Fruit fly (Drosophila melanogaster) whole organism, prepupa: ENCODE data around the gene CG42342.

ENCODE experiments used
- CG10631 ChIP-seq: fragments of 200-800 bp; sonication (Bioruptor generic); optimal IDR thresholded peaks from 2 replicates; lab custom pipeline; 2016; ENCODE audit warnings: missing biosample characterization, missing genetic modification characterization
- CG11762 ChIP-seq: fragments of 200-800 bp; sonication (Bioruptor generic); optimal IDR thresholded peaks from 3 replicates; lab custom pipeline; 2016; ENCODE audit warnings: missing biosample characterization, missing genetic modification characterization; ENCODE audit not compliant: insufficient read depth
- CG11902 ChIP-seq: fragments of 200-800 bp; sonication (Bioruptor generic); optimal IDR thresholded peaks from 3 replicates; lab custom pipeline; 2016; ENCODE audit warnings: missing biosample characterization, missing genetic modification characterization
- CG15336 ChIP-seq: fragments of 200-800 bp; sonication (Bioruptor generic); IDR thresholded peaks from 2 replicates; pipeline ENCODE4 v1.3.6; 2022; ENCODE audit warnings: missing biosample characterization, missing genetic modification characterization
- CG1621 ChIP-seq: fragments of 200-800 bp; sonication (Bioruptor generic); optimal IDR thresholded peaks from 3 replicates; lab custom pipeline; 2018; ENCODE audit warnings: missing biosample characterization, mild to moderate bottlenecking, missing genetic modification characterization
- CG31627 ChIP-seq: fragments of 200-800 bp; sonication (Bioruptor generic); optimal IDR thresholded peaks from 3 replicates; lab custom pipeline; 2016; ENCODE audit warnings: missing biosample characterization, missing genetic modification characterization
- CG34406 ChIP-seq: fragments of 200-800 bp; sonication (Bioruptor generic); optimal IDR thresholded peaks from 3 replicates; lab custom pipeline; 2016; ENCODE audit warnings: missing biosample characterization, missing genetic modification characterization
- CG3919 ChIP-seq: fragments of 200-800 bp; sonication (Bioruptor generic); optimal IDR thresholded peaks from 3 replicates; lab custom pipeline; 2016; ENCODE audit warnings: missing biosample characterization, missing genetic modification characterization
- CG6163 ChIP-seq: fragments of 200-800 bp; sonication (Bioruptor generic); IDR thresholded peaks from 3 replicates; pipeline ENCODE4 v1.3.6; 2022; ENCODE audit warnings: missing biosample characterization, missing genetic modification characterization
- CG6276 ChIP-seq: fragments of 200-800 bp; sonication (Bioruptor generic); optimal IDR thresholded peaks from 2 replicates; lab custom pipeline; 2017; ENCODE audit warnings: missing biosample characterization, mild to moderate bottlenecking, missing genetic modification characterization
- CG6792 ChIP-seq: fragments of 200-800 bp; sonication (Bioruptor generic); optimal IDR thresholded peaks from 3 replicates; lab custom pipeline; 2016; ENCODE audit warnings: missing biosample characterization, missing genetic modification characterization
- CG8119 ChIP-seq: fragments of 200-800 bp; sonication (Bioruptor generic); IDR thresholded peaks from 3 replicates; pipeline ENCODE4 v1.3.6; 2022; ENCODE audit warnings: missing biosample characterization, missing genetic modification characterization
- CG8632 ChIP-seq: fragments of 200-800 bp; sonication (Bioruptor generic); optimal IDR thresholded peaks from 3 replicates; lab custom pipeline; 2016; ENCODE audit warnings: missing biosample characterization, missing genetic modification characterization
- Eip75B ChIP-seq: fragments of 200-800 bp; sonication (Bioruptor generic); optimal IDR thresholded peaks from 3 replicates; lab custom pipeline; 2016; ENCODE audit warnings: missing biosample characterization, missing genetic modification characterization
- Eip78C ChIP-seq: fragments of 200-800 bp; sonication (Bioruptor generic); peaks from one replicate; lab custom pipeline; 2016; ENCODE audit warnings: missing biosample characterization, missing genetic modification characterization
- Ets21C ChIP-seq: fragments of 200-800 bp; sonication (Bioruptor generic); optimal IDR thresholded peaks from 3 replicates; lab custom pipeline; 2016; ENCODE audit warnings: missing biosample characterization, missing genetic modification characterization
- Ets96B ChIP-seq: fragments of 200-800 bp; optimal IDR thresholded peaks from 2 replicates; lab custom pipeline; 2019; ENCODE audit warnings: missing biosample characterization, mild to moderate bottlenecking, missing genetic modification characterization, moderate library complexity
- Hr4 ChIP-seq: fragments of 200-800 bp; sonication (Bioruptor generic); optimal IDR thresholded peaks from 3 replicates; lab custom pipeline; 2016; ENCODE audit warnings: missing biosample characterization, missing genetic modification characterization
- Lpt ChIP-seq: fragments of 200-800 bp; sonication (Bioruptor generic); optimal IDR thresholded peaks from 3 replicates; lab custom pipeline; 2016; ENCODE audit warnings: missing biosample characterization, missing genetic modification characterization
- OdsH ChIP-seq: fragments of 200-800 bp; sonication (Bioruptor generic); optimal IDR thresholded peaks from 3 replicates; lab custom pipeline; 2016; ENCODE audit warnings: missing biosample characterization, missing genetic modification characterization
- Smox ChIP-seq: fragments of 200-800 bp; sonication (Bioruptor generic); optimal IDR thresholded peaks from 3 replicates; lab custom pipeline; 2016; ENCODE audit warnings: missing biosample characterization, missing genetic modification characterization
- Sox102F ChIP-seq: fragments of 200-800 bp; sonication (Bioruptor generic); optimal IDR thresholded peaks from 2 replicates; lab custom pipeline; 2016; ENCODE audit warnings: missing biosample characterization, mild to moderate bottlenecking, missing genetic modification characterization
- Sox14 ChIP-seq: fragments of 200-800 bp; sonication (Bioruptor generic); optimal IDR thresholded peaks from 3 replicates; lab custom pipeline; 2016; ENCODE audit warnings: missing biosample characterization, missing genetic modification characterization
- achi ChIP-seq: fragments of 200-800 bp; sonication (Bioruptor generic); optimal IDR thresholded peaks from 3 replicates; lab custom pipeline; 2016; ENCODE audit warnings: missing biosample characterization, missing genetic modification characterization
- acj6 ChIP-seq: fragments of 200-800 bp; sonication (Bioruptor generic); optimal IDR thresholded peaks from 3 replicates; lab custom pipeline; 2016; ENCODE audit warnings: missing biosample characterization, missing genetic modification characterization
- dac ChIP-seq: fragments of 200-800 bp; sonication (Bioruptor generic); optimal IDR thresholded peaks from 2 replicates; lab custom pipeline; 2017; ENCODE audit warnings: missing biosample characterization, mild to moderate bottlenecking, missing genetic modification characterization
- dsx ChIP-seq: fragments of 200-800 bp; optimal IDR thresholded peaks from 3 replicates; lab custom pipeline; 2019; ENCODE audit warnings: missing biosample characterization, mild to moderate bottlenecking, missing genetic modification characterization, moderate library complexity; ENCODE audit not compliant: poor library complexity, severe bottlenecking
- eg ChIP-seq: fragments of 200-800 bp; sonication (Bioruptor generic); IDR thresholded peaks from 3 replicates; pipeline ENCODE4 v1.3.6; 2022; ENCODE audit warnings: missing biosample characterization, missing genetic modification characterization
- esn ChIP-seq: fragments of 200-800 bp; sonication (Bioruptor generic); optimal IDR thresholded peaks from 2 replicates; lab custom pipeline; 2016; ENCODE audit warnings: missing biosample characterization, mild to moderate bottlenecking, missing genetic modification characterization, moderate library complexity
- fd59A ChIP-seq: fragments of 200-800 bp; sonication (Bioruptor generic); optimal IDR thresholded peaks from 2 replicates; lab custom pipeline; 2017; ENCODE audit warnings: missing biosample characterization, mild to moderate bottlenecking, missing genetic modification characterization, missing genetic modification reagents
- lz ChIP-seq: fragments of 200-800 bp; sonication (Bioruptor generic); optimal IDR thresholded peaks from 3 replicates; lab custom pipeline; 2016; ENCODE audit warnings: missing biosample characterization, missing genetic modification characterization
- salr ChIP-seq, 2 experiments: fragments of 200-800 bp; sonication (Bioruptor generic); optimal IDR thresholded peaks; 3 replicates each; lab custom pipeline; 2016 to 2018; ENCODE audit warnings: missing biosample characterization in 2 of 2, missing genetic modification characterization in 2 of 2, mild to moderate bottlenecking in 1 of 2
- spab ChIP-seq: fragments of 200-800 bp; sonication (Bioruptor generic); optimal IDR thresholded peaks from 2 replicates; lab custom pipeline; 2017; ENCODE audit warnings: missing biosample characterization, mild to moderate bottlenecking, missing genetic modification characterization, missing genetic modification reagents
- ss ChIP-seq, 2 experiments: fragments of 200-800 bp; sonication (Bioruptor generic); optimal IDR thresholded peaks; 2 replicates in 1 of 2; 3 replicates in 1 of 2; lab custom pipeline; 2017 to 2018; ENCODE audit warnings: mild to moderate bottlenecking in 2 of 2, missing biosample characterization in 2 of 2, missing genetic modification characterization in 2 of 2, moderate library complexity in 1 of 2
- svp ChIP-seq: fragments of 200-800 bp; sonication (Bioruptor generic); peaks from one replicate; lab custom pipeline; 2016; ENCODE audit warnings: missing biosample characterization, missing genetic modification characterization

Gene CG42342

dm6 chr3R:16591407-16591806 is 88.8 kb downstream of the CG42342 start:
- no peak for TF ChIP-seq svp (GFP tag; lab: Kevin White, UChicago)
- TF ChIP-seq CG3919 (GFP tag; lab: Kevin White, UChicago): peak; percentile 13

dm6 chr3R:16594056-16594858 is 91.7 kb downstream of the CG42342 start, which contains the start of gene CG14892:
TSS of gene CG14892 (plus strand) at chr3R:16594414.
- TF ChIP-seq CG1621 (tag; lab: Kevin White, UChicago): no peak
- TF ChIP-seq CG8119 (GFP tag; lab: Robert Waterston, UW): peak; percentile 43; the same call in 1 of the 3 replicates
- no peak for TF ChIP-seq CG8632 (GFP tag; lab: Kevin White, UChicago)
- TF ChIP-seq eg (GFP tag; lab: Robert Waterston, UW): 0 out of 3 replicates have a peak, but pooled peaks have one; percentile 9
- TF ChIP-seq fd59A (GFP tag; lab: Kevin White, UChicago): no peak
- no peak for TF ChIP-seq acj6 (GFP tag; lab: Kevin White, UChicago)
- no peak for TF ChIP-seq CG15336 (GFP tag; lab: Robert Waterston, UW)
- peak; percentile 42 for TF ChIP-seq Eip78C

dm6 chr3R:16594961-16595360 is 92.4 kb downstream of the CG42342 start:
- no peak for TF ChIP-seq CG11762 (GFP tag; lab: Kevin White, UChicago)
- TF ChIP-seq CG6276 (GFP tag; lab: Kevin White, UChicago): no peak
- no peak for TF ChIP-seq OdsH (GFP tag; lab: Kevin White, UChicago)
- no peak for TF ChIP-seq Sox102F (GFP tag; lab: Kevin White, UChicago)
- TF ChIP-seq Eip78C: peak; percentile 32
- no peak for TF ChIP-seq CG6163 (GFP tag; lab: Robert Waterston, UW)
- TF ChIP-seq dac (GFP tag; lab: Kevin White, UChicago): no peak

- TF ChIP-seq ss (GFP tag; optimal IDR thresholded peaks at IDR 0.05; lab: Kevin White, UChicago): peak in 1 of 2 experiments; percentile 32
- TF ChIP-seq salr (GFP tag; optimal IDR thresholded peaks at IDR 0.05; lab: Kevin White, UChicago): no peak
- TF ChIP-seq CG3919 (GFP tag; lab: Kevin White, UChicago): no peak
- no peak for TF ChIP-seq CG6792 (GFP tag; lab: Kevin White, UChicago)
Observed at dm6 chr3R:16599647-16600046, 97.1 kb downstream of the CG42342 start.

dm6 chr3R:16600735-16601134 is 98.2 kb downstream of the CG42342 start:
- TF ChIP-seq eg (GFP tag; lab: Robert Waterston, UW) (no peak), Ets21C (no peak), CG10631 (GFP tag; lab: Kevin White, UChicago) (no peak), svp (GFP tag; lab: Kevin White, UChicago) (no peak)

- TF ChIP-seq CG31627 (GFP tag; lab: Kevin White, UChicago): no peak
- TF ChIP-seq OdsH (GFP tag; lab: Kevin White, UChicago): no peak
- TF ChIP-seq Hr4: no peak
- no peak for TF ChIP-seq Sox14
- TF ChIP-seq dsx (GFP tag; lab: Kevin White, UChicago): no peak
- TF ChIP-seq Smox: no peak
- TF ChIP-seq lz (GFP tag; lab: Kevin White, UChicago): no peak
- TF ChIP-seq CG8632 (GFP tag; lab: Kevin White, UChicago): no peak
- TF ChIP-seq Lpt (GFP tag; lab: Kevin White, UChicago): no peak
- no peak for TF ChIP-seq Ets96B
- TF ChIP-seq esn (GFP tag; lab: Kevin White, UChicago): no peak
- TF ChIP-seq CG11762 (GFP tag; lab: Kevin White, UChicago): no peak
- TF ChIP-seq ss (GFP tag; optimal IDR thresholded peaks at IDR 0.05; lab: Kevin White, UChicago): no peak
- no peak for TF ChIP-seq spab (GFP tag; lab: Kevin White, UChicago)
- no peak for TF ChIP-seq Eip75B (GFP tag; lab: Kevin White, UChicago)
- no peak for TF ChIP-seq CG6792 (GFP tag; lab: Kevin White, UChicago)
- TF ChIP-seq CG34406 (GFP tag; lab: Kevin White, UChicago): no peak
- no peak for TF ChIP-seq dac (GFP tag; lab: Kevin White, UChicago)
- TF ChIP-seq CG11902 (GFP tag; lab: Kevin White, UChicago): no peak
- TF ChIP-seq achi: no peak
- TF ChIP-seq, all 60 proteins: peak for 0
Observed at dm6 chr3R:16604715-16605114, 102.1 kb downstream of the CG42342 start, which contains the start of gene CG10345. TSS of gene CG10345 (minus strand) at chr3R:16604861.
